Fruit fly (Drosophila melanogaster) whole organism, embryonic: ENCODE measurements around the gene Plc21C.
A peak's percentile ranks its signal among the peaks of the same experiment; 100 is the strongest.

ENCODE experiments used
- CG10654 ChIP-seq: fragments of 200-800 bp; sonication (Bioruptor generic); optimal IDR thresholded peaks from 2 replicates; lab custom pipeline; 2016; ENCODE audit warnings: missing biosample characterization, missing genetic modification characterization
- CG12769 ChIP-seq: fragments of 200-800 bp; sonication (Bioruptor generic); optimal IDR thresholded peaks from 2 replicates; lab custom pipeline; 2019; ENCODE audit warnings: missing biosample characterization, mild to moderate bottlenecking, missing genetic modification characterization, moderate library complexity
- CG15514 ChIP-seq: fragments of 200-800 bp; sonication (Bioruptor generic); optimal IDR thresholded peaks from 3 replicates; lab custom pipeline; 2017; ENCODE audit warnings: missing biosample characterization, missing genetic modification characterization, mild to moderate bottlenecking, moderate library complexity, missing genetic modification reagents
- CG17328 ChIP-seq: fragments of 200-800 bp; sonication (Bioruptor generic); IDR thresholded peaks from 2 replicates; pipeline ENCODE4 v1.3.6; 2022; ENCODE audit warnings: missing biosample characterization, missing genetic modification characterization
- CG18764 ChIP-seq: fragments of 200-800 bp; sonication (Bioruptor generic); optimal IDR thresholded peaks from 3 replicates; lab custom pipeline; 2016; ENCODE audit warnings: missing biosample characterization, missing genetic modification characterization
- CG4360 ChIP-seq: fragments of 200-800 bp; sonication (Bioruptor generic); IDR thresholded peaks from 2 replicates; pipeline ENCODE4 v1.3.6; 2022; ENCODE audit warnings: missing biosample characterization, missing genetic modification characterization
- Xbp1 ChIP-seq: fragments of 200-800 bp; sonication (Bioruptor generic); optimal IDR thresholded peaks from 3 replicates; lab custom pipeline; 2016; ENCODE audit warnings: missing biosample characterization, mild to moderate bottlenecking, missing genetic modification characterization
- br ChIP-seq: fragments of >200 bp; optimal IDR thresholded peaks from 2 replicates; lab custom pipeline; 2017
- tin ChIP-seq: fragments of 200-800 bp; sonication (Bioruptor generic); optimal IDR thresholded peaks from 3 replicates; lab custom pipeline; 2016; ENCODE audit warnings: missing biosample characterization, missing genetic modification characterization
- trem ChIP-seq: fragments of 200-800 bp; optimal IDR thresholded peaks from 3 replicates; lab custom pipeline; 2019; ENCODE audit warnings: missing biosample characterization, mild to moderate bottlenecking, missing genetic modification characterization, moderate library complexity
- unpg ChIP-seq: fragments of 200-800 bp; sonication (Bioruptor generic); optimal IDR thresholded peaks from 3 replicates; lab custom pipeline; 2018; ENCODE audit warnings: missing biosample characterization, mild to moderate bottlenecking, missing genetic modification characterization, moderate library complexity
- vvl ChIP-seq: fragments of 200-800 bp; sonication (Bioruptor generic); IDR thresholded peaks from 2 replicates; pipeline ENCODE4 v1.3.6; 2022; ENCODE audit warnings: missing biosample characterization, missing genetic modification characterization

DNA sequence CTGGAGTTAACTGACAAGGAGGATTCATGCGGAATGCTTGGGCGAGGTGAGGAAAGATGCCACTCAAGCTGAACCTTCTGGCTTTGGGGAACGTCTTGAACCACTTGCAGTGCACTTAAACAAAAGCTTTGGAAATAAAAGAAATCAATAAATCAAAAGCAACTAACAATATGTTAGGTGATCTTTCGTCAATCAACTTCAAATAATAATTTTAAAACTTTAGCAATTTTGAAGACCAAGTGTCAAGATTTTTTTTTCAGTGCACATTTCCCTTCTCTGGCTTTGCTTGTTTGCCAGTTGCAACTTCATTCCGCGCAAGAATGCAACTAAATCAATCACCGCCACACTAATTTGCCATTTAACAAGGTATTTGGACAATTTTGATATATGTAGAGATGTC, 77.1 kb downstream of the Plc21C start:
- TF ChIP-seq trem (tag; lab: Kevin White, UChicago) = no peak
- no peak for TF ChIP-seq CG15514 (GFP tag; lab: Kevin White, UChicago)
- no peak for TF ChIP-seq CG10654 (GFP tag; lab: Kevin White, UChicago)
- TF ChIP-seq vvl (GFP tag; lab: Robert Waterston, UW) = no peak
- TF ChIP-seq CG17328 = peak; percentile 54
- TF ChIP-seq Xbp1 (GFP tag; lab: Kevin White, UChicago) = no peak
- TF ChIP-seq CG12769 (tag; lab: Kevin White, UChicago) = no peak
- peak; percentile 10 for TF ChIP-seq unpg
- TF ChIP-seq br (lab: Kevin White, UChicago) = no peak
- no peak for TF ChIP-seq tin
- TF ChIP-seq CG18764 (GFP tag; lab: Kevin White, UChicago) = no peak
- TF ChIP-seq CG4360 (GFP tag; lab: Robert Waterston, UW) = no peak
